Worm (Caenorhabditis elegans) whole organism, mixed stage, embryonic: ENCODE measurements around the gene R10E4.6.

ENCODE experiments used
- M03D4.4 ChIP-seq: sonication (generic microtip); optimal IDR thresholded peaks from 2 replicates; lab custom pipeline; 2017; ENCODE audit warnings: mild to moderate bottlenecking, missing genetic modification characterization, missing compliant biosample characterization
- bed-3 ChIP-seq: fragments of 200-800 bp; sonication (Bioruptor generic); optimal IDR thresholded peaks from 3 replicates; lab custom pipeline; 2018; ENCODE audit warnings: mild to moderate bottlenecking, missing genetic modification characterization, moderate library complexity, missing compliant biosample characterization
- ceh-39 ChIP-seq: fragments of 150-350 bp; optimal IDR thresholded peaks from 2 replicates; lab custom pipeline; 2014; ENCODE audit warnings: missing biosample characterization, missing genetic modification characterization
- ceh-43 ChIP-seq: fragments of 200-800 bp; sonication (Bioruptor generic); optimal IDR thresholded peaks from 2 replicates; lab custom pipeline; 2018; ENCODE audit warnings: mild to moderate bottlenecking, missing genetic modification characterization, moderate library complexity, missing compliant biosample characterization
- ceh-83 ChIP-seq: fragments of 200-800 bp; sonication (Bioruptor generic); optimal IDR thresholded peaks from 2 replicates; lab custom pipeline; 2018; ENCODE audit warnings: mild to moderate bottlenecking, missing genetic modification characterization, missing compliant biosample characterization
- ces-1 ChIP-seq: fragments of 150-350 bp; optimal IDR thresholded peaks from 2 replicates; lab custom pipeline; 2014; ENCODE audit warnings: missing biosample characterization, missing genetic modification reagents, missing genetic modification characterization
- cnd-1 ChIP-seq: fragments of 200-800 bp; sonication (Bioruptor generic); optimal IDR thresholded peaks from 2 replicates; lab custom pipeline; 2018; ENCODE audit warnings: mild to moderate bottlenecking, missing genetic modification characterization, missing compliant biosample characterization
- drap-1 ChIP-seq: fragments of 200-800 bp; sonication (Bioruptor generic); optimal IDR thresholded peaks from 3 replicates; lab custom pipeline; 2018; ENCODE audit warnings: mild to moderate bottlenecking, missing genetic modification characterization, missing compliant biosample characterization
- elt-1 ChIP-seq: sonication (generic microtip); optimal IDR thresholded peaks from 2 replicates; lab custom pipeline; 2017; ENCODE audit warnings: missing genetic modification characterization, mild to moderate bottlenecking, missing compliant biosample characterization, antibody characterized with exemption, moderate library complexity, borderline replicate concordance; ENCODE audit not compliant: insufficient read depth
- elt-3 ChIP-seq: fragments of 150-350 bp; optimal IDR thresholded peaks from 2 replicates; lab custom pipeline; 2014; ENCODE audit warnings: missing biosample characterization, missing genetic modification characterization
- flh-1 ChIP-seq: fragments of 200-800 bp; sonication (Bioruptor generic); optimal IDR thresholded peaks from 2 replicates; lab custom pipeline; 2018; ENCODE audit warnings: mild to moderate bottlenecking, missing genetic modification characterization, moderate library complexity, missing compliant biosample characterization
- ham-2 ChIP-seq: fragments of 200-800 bp; sonication (Bioruptor generic); optimal IDR thresholded peaks from 2 replicates; lab custom pipeline; 2018; ENCODE audit warnings: mild to moderate bottlenecking, missing genetic modification characterization, missing compliant biosample characterization
- hlh-1 ChIP-seq: fragments of 150-350 bp; optimal IDR thresholded peaks from 2 replicates; lab custom pipeline; 2014; ENCODE audit warnings: missing biosample characterization, missing genetic modification reagents, missing genetic modification characterization
- lin-13 ChIP-seq: fragments of 150-350 bp; optimal IDR thresholded peaks from 2 replicates; lab custom pipeline; 2014; ENCODE audit warnings: missing biosample characterization, missing genetic modification characterization
- lin-32 ChIP-seq: fragments of 200-800 bp; sonication (Bioruptor generic); optimal IDR thresholded peaks from 2 replicates; lab custom pipeline; 2018; ENCODE audit warnings: mild to moderate bottlenecking, missing genetic modification characterization, missing compliant biosample characterization
- lsy-2 ChIP-seq: fragments of 150-350 bp; optimal IDR thresholded peaks from 2 replicates; lab custom pipeline; 2014; ENCODE audit warnings: missing biosample characterization, missing genetic modification characterization
- mab-5 ChIP-seq: fragments of 150-350 bp; optimal IDR thresholded peaks from 2 replicates; lab custom pipeline; 2014; ENCODE audit warnings: missing biosample characterization, missing genetic modification characterization
- mep-1 ChIP-seq: fragments of 150-350 bp; optimal IDR thresholded peaks from 2 replicates; lab custom pipeline; 2017; ENCODE audit warnings: missing biosample characterization, missing genetic modification reagents, missing genetic modification characterization, inconsistent platforms
- mls-2 ChIP-seq: sonication (generic microtip); optimal IDR thresholded peaks from 2 replicates; lab custom pipeline; 2016; ENCODE audit warnings: mild to moderate bottlenecking, missing genetic modification characterization, moderate library complexity, missing compliant biosample characterization
- nhr-2 ChIP-seq: fragments of 150-350 bp; optimal IDR thresholded peaks from 2 replicates; lab custom pipeline; 2014; ENCODE audit warnings: missing biosample characterization, missing genetic modification characterization
- nhr-237 ChIP-seq: fragments of 150-350 bp; optimal IDR thresholded peaks from 2 replicates; lab custom pipeline; 2014; ENCODE audit warnings: missing biosample characterization, missing genetic modification characterization
- nhr-28 ChIP-seq: fragments of 150-350 bp; optimal IDR thresholded peaks from 2 replicates; lab custom pipeline; 2014; ENCODE audit warnings: missing biosample characterization, missing genetic modification characterization
- nhr-76 ChIP-seq: sonication (generic microtip); optimal IDR thresholded peaks from 2 replicates; lab custom pipeline; 2017; ENCODE audit warnings: missing biosample characterization, missing genetic modification characterization
- pha-4 ChIP-seq: fragments of 150-350 bp; optimal IDR thresholded peaks from 2 replicates; lab custom pipeline; 2018; ENCODE audit warnings: missing biosample characterization, missing genetic modification reagents, missing genetic modification characterization
- sem-2 ChIP-seq: fragments of 200-800 bp; sonication (Bioruptor generic); optimal IDR thresholded peaks from 2 replicates; lab custom pipeline; 2018; ENCODE audit warnings: mild to moderate bottlenecking, missing genetic modification characterization, missing compliant biosample characterization
- snpc-4 ChIP-seq: fragments of 150-350 bp; optimal IDR thresholded peaks from 2 replicates; lab custom pipeline; 2014; ENCODE audit warnings: missing biosample characterization, missing genetic modification characterization
- sptf-1 ChIP-seq: sonication (generic microtip); optimal IDR thresholded peaks from 2 replicates; lab custom pipeline; 2017; ENCODE audit warnings: mild to moderate bottlenecking, missing genetic modification characterization, moderate library complexity, missing compliant biosample characterization
- tbx-8 ChIP-seq: fragments of 200-800 bp; sonication (Bioruptor generic); optimal IDR thresholded peaks from 2 replicates; lab custom pipeline; 2018; ENCODE audit warnings: mild to moderate bottlenecking, missing genetic modification characterization, moderate library complexity, missing compliant biosample characterization
- unc-120 ChIP-seq: sonication (generic microtip); optimal IDR thresholded peaks from 2 replicates; lab custom pipeline; 2017; ENCODE audit warnings: missing genetic modification characterization, missing compliant biosample characterization; ENCODE audit not compliant: poor library complexity, severe bottlenecking
- unc-39 ChIP-seq: fragments of 150-350 bp; optimal IDR thresholded peaks from 2 replicates; lab custom pipeline; 2014; ENCODE audit warnings: missing biosample characterization, missing genetic modification characterization
- unc-62 ChIP-seq: fragments of 150-350 bp; optimal IDR thresholded peaks from 2 replicates; lab custom pipeline; 2014; ENCODE audit warnings: missing biosample characterization, missing genetic modification reagents, missing genetic modification characterization
- zip-8 ChIP-seq: fragments of 150-350 bp; optimal IDR thresholded peaks from 2 replicates; lab custom pipeline; 2014; ENCODE audit warnings: missing biosample characterization, missing genetic modification characterization
- ztf-11 ChIP-seq: fragments of 150-350 bp; optimal IDR thresholded peaks from 2 replicates; lab custom pipeline; 2014; ENCODE audit warnings: missing biosample characterization, missing genetic modification characterization

R10E4.6 gene

DNA sequence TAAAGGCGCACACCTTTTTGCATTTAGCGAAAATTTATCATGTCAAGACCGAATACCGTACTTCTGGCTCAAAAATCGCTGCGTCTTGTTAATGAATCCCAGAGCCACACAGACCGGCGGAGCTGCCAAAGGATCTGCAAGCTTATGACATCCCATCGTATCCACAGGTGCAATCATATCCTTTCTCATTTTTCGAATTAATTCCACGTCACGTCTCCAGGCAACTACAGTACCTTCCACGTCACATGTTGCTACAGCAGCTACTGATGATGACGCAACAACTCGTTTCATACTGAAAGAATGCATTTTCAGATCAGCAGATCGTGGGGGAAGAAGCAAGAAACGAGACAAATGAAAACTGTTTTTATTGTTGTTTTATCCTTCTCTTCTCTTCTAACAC lies at the start of gene R10E4.6:
R10E4.6 (plus strand) TSS at position 301 of the 400 bp plus-strand sequence.
- TF ChIP-seq zip-8 (tag; lab: Kevin White, UChicago) (peak; percentile 88), lin-13 (tag; lab: Kevin White, UChicago) (no peak)

DNA sequence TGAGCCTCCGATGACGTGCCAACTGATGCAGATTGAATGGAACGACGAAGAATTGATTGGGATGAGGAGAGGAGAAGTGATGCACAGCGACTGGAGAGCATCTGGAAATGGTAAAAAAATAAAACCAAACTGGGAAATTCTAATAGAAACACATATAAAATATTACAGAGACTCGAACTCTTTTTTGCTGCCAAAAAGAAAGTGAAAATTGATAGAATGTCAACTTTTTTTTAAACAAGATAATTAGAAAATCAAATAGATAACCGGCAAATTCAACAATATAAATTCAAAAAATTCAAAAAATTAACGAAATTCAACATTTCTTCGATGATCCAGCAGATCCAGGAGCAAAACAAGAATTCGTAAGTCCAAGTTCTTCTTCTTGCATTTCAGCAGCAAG lies 49.7 kb upstream of the R10E4.6 start, which contains the start of gene mrpl-21:
mrpl-21 (minus strand) TSS at position 101 of the 400 bp plus-strand sequence.
- TF ChIP-seq nhr-28 (tag; lab: Kevin White, UChicago) = no peak
- no peak for TF ChIP-seq mab-5 (tag; lab: Kevin White, UChicago)
- TF ChIP-seq elt-3 = no peak
- TF ChIP-seq lin-13 (tag; lab: Kevin White, UChicago) = no peak
- TF ChIP-seq cnd-1 = no peak
- no peak for TF ChIP-seq elt-1 (tag; lab: Kevin White, UChicago)
- no peak for TF ChIP-seq ces-1 (GFP tag; lab: Kevin White, UChicago)
- TF ChIP-seq unc-120 (tag; lab: Kevin White, UChicago) = no peak
- no peak for TF ChIP-seq nhr-76 (tag; lab: Kevin White, UChicago)
- TF ChIP-seq, all 35 proteins: peak for 0

DNA sequence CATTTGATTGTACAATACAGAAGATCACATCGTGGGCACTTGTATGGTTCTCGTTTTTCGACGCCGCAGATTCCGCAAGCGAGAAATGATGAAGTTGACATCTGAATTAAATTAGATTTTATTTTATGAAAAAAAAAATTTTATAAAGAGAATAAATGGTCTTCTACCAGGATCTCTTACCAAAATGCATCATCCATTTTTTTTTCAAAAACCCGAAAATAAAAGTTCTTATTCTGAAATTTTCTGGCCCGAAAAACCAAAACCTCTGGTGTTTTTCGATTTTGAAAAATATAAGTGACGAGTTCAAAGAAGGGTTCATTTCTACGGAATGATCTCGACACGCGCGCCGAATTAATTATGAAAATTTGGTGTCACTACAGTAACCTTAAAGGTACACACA lies 48.9 kb upstream of the R10E4.6 start, which contains the start of gene zhit-2:
zhit-2 (minus strand) TSS at position 101 of the 400 bp plus-strand sequence.
- no peak for TF ChIP-seq sptf-1
- no peak for TF ChIP-seq mab-5 (tag; lab: Kevin White, UChicago)
- TF ChIP-seq sem-2 (GFP tag; lab: Kevin White, UChicago) = no peak
- TF ChIP-seq unc-39 = no peak

DNA sequence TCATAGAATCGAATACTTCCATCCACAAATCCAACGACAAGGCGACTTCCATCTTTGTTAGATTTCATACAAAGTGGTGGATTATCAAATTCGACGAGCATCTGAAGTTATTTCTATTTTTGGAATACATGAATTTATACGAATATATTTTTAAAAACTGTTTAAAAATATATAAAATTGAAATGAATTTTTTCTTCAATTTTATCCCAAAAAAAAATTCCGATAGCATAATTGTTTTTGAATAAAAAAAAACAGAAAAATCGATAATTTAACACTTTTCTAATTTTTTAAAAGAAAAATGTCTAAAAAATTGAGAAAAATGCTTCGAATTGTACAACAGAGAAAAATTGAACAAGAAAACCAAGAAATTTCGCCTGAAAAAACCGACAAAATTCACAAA lies 45.6 kb upstream of the R10E4.6 start, which contains the start of gene Y44F5A.1:
Y44F5A.1 (minus strand) TSS at position 101 of the 400 bp plus-strand sequence.
- no peak for TF ChIP-seq lin-32
- no peak for TF ChIP-seq unc-120 (tag; lab: Kevin White, UChicago)
- no peak for TF ChIP-seq tbx-8 (GFP tag; lab: Kevin White, UChicago)
- no peak for TF ChIP-seq nhr-28 (tag; lab: Kevin White, UChicago)
- no peak for TF ChIP-seq M03D4.4 (tag; lab: Kevin White, UChicago)
- no peak for TF ChIP-seq flh-1 (GFP tag; lab: Kevin White, UChicago)
- TF ChIP-seq unc-39 = no peak
- TF ChIP-seq sem-2 (GFP tag; lab: Kevin White, UChicago) = no peak
- TF ChIP-seq bed-3 (GFP tag; lab: Kevin White, UChicago) = no peak
- TF ChIP-seq mep-1 = no peak
- no peak for TF ChIP-seq ztf-11 (tag; lab: Kevin White, UChicago)

DNA sequence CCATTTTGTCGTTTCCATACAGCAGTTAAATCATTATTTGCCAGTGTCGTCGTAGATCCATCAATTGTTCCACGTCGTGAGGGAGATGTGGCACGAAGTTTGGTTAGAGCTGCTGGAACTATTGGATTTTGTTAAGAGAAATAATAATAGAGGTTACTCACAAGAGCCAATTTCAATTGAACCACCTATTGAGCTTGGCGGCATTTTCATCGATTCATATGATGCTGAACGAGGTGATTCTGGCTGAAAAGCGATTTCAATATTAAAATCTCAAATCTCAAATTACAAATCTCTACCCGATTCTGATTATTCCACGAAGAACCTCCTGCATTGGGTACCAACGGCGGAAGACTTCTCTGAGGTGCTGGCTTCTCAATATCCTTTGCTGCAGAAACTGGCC lies 35.3 kb upstream of the R10E4.6 start:
- TF ChIP-seq ceh-83 (GFP tag; lab: Kevin White, UChicago) (no peak), drap-1 (GFP tag; lab: Kevin White, UChicago) (no peak), ham-2 (no peak), unc-120 (tag; lab: Kevin White, UChicago) (no peak), nhr-237 (tag; lab: Kevin White, UChicago) (no peak), ceh-43 (GFP tag; lab: Kevin White, UChicago) (no peak), sptf-1 (no peak), zip-8 (tag; lab: Kevin White, UChicago) (no peak), cnd-1 (no peak), flh-1 (GFP tag; lab: Kevin White, UChicago) (no peak), unc-62 (GFP tag; lab: Kevin White, UChicago) (no peak), ceh-39 (no peak), bed-3 (GFP tag; lab: Kevin White, UChicago) (no peak)

DNA sequence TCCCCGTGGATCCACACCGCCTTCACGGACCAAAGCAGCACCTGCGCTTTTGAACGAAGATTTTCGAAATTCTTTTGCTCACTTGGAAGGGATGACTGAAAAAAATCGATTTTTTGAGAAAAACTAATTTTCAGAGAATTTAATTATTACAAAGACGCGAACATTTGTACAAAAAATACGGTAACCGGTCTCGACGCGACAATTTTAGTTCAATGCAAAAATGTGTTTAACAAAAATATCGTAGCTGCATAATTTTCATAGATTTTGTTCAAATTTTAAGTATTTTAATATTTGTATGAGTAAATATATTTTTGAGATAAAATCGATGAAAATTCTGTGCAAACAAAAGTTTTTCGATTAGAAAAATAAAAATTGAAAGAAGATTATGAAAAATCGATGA lies 30.2 kb upstream of the R10E4.6 start, which contains the start of gene T08A11.1:
T08A11.1 (minus strand) TSS at position 101 of the 400 bp plus-strand sequence.
- TF ChIP-seq lin-32 (no peak), mab-5 (tag; lab: Kevin White, UChicago) (no peak)

DNA sequence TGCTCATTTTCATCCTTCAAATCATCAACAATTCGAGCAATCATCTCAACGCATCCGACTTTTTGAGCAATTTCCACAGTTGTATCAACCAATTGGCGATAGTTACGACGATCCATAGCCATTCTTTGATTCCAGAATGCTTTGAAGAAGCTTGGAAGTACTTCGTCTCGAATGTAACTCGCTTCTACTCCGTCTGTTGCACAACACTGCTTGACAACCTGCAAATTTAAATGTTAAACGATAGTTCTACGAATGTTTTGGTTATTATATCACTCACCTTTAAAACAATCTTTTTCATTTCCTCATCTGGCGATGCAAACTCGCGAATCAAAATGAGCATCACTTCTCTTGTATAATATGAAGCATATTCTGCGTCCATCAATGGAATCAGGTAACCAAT lies 27.3 kb upstream of the R10E4.6 start:
- TF ChIP-seq hlh-1 (no peak), mls-2 (tag; lab: Kevin White, UChicago) (no peak), lin-13 (tag; lab: Kevin White, UChicago) (no peak), ham-2 (no peak), nhr-2 (tag; lab: Kevin White, UChicago) (no peak), lsy-2 (tag; lab: Kevin White, UChicago) (no peak), pha-4 (tag; lab: Kevin White, UChicago) (no peak), mep-1 (no peak), flh-1 (GFP tag; lab: Kevin White, UChicago) (no peak), snpc-4 (tag; lab: Kevin White, UChicago) (no peak)
